Worm (Caenorhabditis elegans) whole organism, early embryonic: ENCODE results near the gene grk-1.

Source experiments
- B0310.2 ChIP-seq: sonication (generic microtip); optimal IDR thresholded peaks from 2 replicates; lab custom pipeline; 2016; ENCODE audit warnings: mild to moderate bottlenecking, missing genetic modification characterization, missing compliant biosample characterization
- F13C5.2 ChIP-seq: sonication (generic microtip); optimal IDR thresholded peaks from 2 replicates; lab custom pipeline; 2017; ENCODE audit warnings: mild to moderate bottlenecking, missing genetic modification characterization, inconsistent platforms, missing compliant biosample characterization
- aly-1 ChIP-seq: sonication (generic microtip); optimal IDR thresholded peaks from 2 replicates; lab custom pipeline; 2016; ENCODE audit warnings: missing genetic modification characterization, missing compliant biosample characterization
- ama-1 ChIP-seq: fragments of 150-350 bp; optimal IDR thresholded peaks from 2 replicates; lab custom pipeline; 2014
- ceh-13 ChIP-seq: fragments of 200-800 bp; sonication (Bioruptor generic); optimal IDR thresholded peaks from 2 replicates; lab custom pipeline; 2018; ENCODE audit warnings: mild to moderate bottlenecking, missing genetic modification characterization, missing compliant biosample characterization
- ceh-36 ChIP-seq: sonication (generic microtip); optimal IDR thresholded peaks from 2 replicates; lab custom pipeline; 2016; ENCODE audit warnings: missing genetic modification characterization, inconsistent platforms, missing compliant biosample characterization
- ets-7 ChIP-seq: sonication (generic microtip); optimal IDR thresholded peaks from 2 replicates; lab custom pipeline; 2016; ENCODE audit warnings: missing genotype, missing genetic modification characterization, missing compliant biosample characterization
- flt-1 ChIP-seq: fragments of 200-800 bp; sonication (Bioruptor generic); IDR thresholded peaks from 2 replicates; pipeline ENCODE4 v1.3.6; 2022; ENCODE audit warnings: missing genetic modification characterization, missing compliant biosample characterization
- hmbx-1 ChIP-seq: sonication (generic microtip); optimal IDR thresholded peaks from 2 replicates; lab custom pipeline; 2016; ENCODE audit warnings: mild to moderate bottlenecking, missing genetic modification characterization, missing compliant biosample characterization
- hmg-4 ChIP-seq: fragments of 200-800 bp; sonication (Bioruptor generic); optimal IDR thresholded peaks from 2 replicates; lab custom pipeline; 2018; ENCODE audit warnings: mild to moderate bottlenecking, missing genetic modification characterization, missing compliant biosample characterization
- hnd-1 ChIP-seq: sonication (generic microtip); optimal IDR thresholded peaks from 2 replicates; lab custom pipeline; 2016; ENCODE audit warnings: missing genetic modification characterization, missing compliant biosample characterization
- pes-1 ChIP-seq: fragments of 200-800 bp; sonication (Bioruptor generic); IDR thresholded peaks from 2 replicates; pipeline ENCODE4 v1.3.6; 2022; ENCODE audit warnings: missing genetic modification reagents, missing genetic modification characterization, missing compliant biosample characterization
- scrt-1 ChIP-seq: fragments of 200-800 bp; sonication (Bioruptor generic); IDR thresholded peaks from 2 replicates; pipeline ENCODE4 v1.3.6; 2022; ENCODE audit warnings: missing genetic modification characterization, missing compliant biosample characterization
- sea-1 ChIP-seq: fragments of 200-800 bp; sonication (Bioruptor generic); conservative IDR thresholded peaks from 2 replicates; pipeline ENCODE4 v1.3.6; 2022; ENCODE audit warnings: missing genetic modification characterization, missing compliant biosample characterization
- tbx-11 ChIP-seq: fragments of 200-800 bp; sonication (Bioruptor generic); IDR thresholded peaks from 2 replicates; pipeline ENCODE4 v1.3.6; 2022; ENCODE audit warnings: missing genetic modification characterization, missing compliant biosample characterization
- tbx-37 ChIP-seq: fragments of 200-800 bp; sonication (Bioruptor generic); conservative IDR thresholded peaks from 2 replicates; pipeline ENCODE4 v1.3.6; 2022; ENCODE audit warnings: missing genetic modification reagents, missing genetic modification characterization, missing compliant biosample characterization
- tra-4 ChIP-seq: sonication (generic microtip); optimal IDR thresholded peaks from 2 replicates; lab custom pipeline; 2017; ENCODE audit warnings: missing genetic modification characterization, missing compliant biosample characterization

The grk-1 gene

ce11 chrX:9988884-9989283, 10.1 kb downstream of the grk-1 start:
- TF ChIP-seq pes-1, result no peak
- no peak for TF ChIP-seq tra-4 (tag; lab: Kevin White, UChicago)
- TF ChIP-seq tbx-37 (GFP tag; lab: Robert Waterston, UW), result no peak
- TF ChIP-seq ceh-36, result no peak
- no peak for TF ChIP-seq flt-1 (GFP tag; lab: Robert Waterston, UW)
- no peak for TF ChIP-seq sea-1 (GFP tag; lab: Robert Waterston, UW)
- no peak for TF ChIP-seq aly-1 (tag; lab: Kevin White, UChicago)
- no peak for TF ChIP-seq tbx-11
- TF ChIP-seq ets-7 (tag; lab: Kevin White, UChicago), result no peak
- no peak for TF ChIP-seq ama-1 (lab: Kevin White, UChicago)
- TF ChIP-seq F13C5.2 (tag; lab: Kevin White, UChicago), result no peak
- TF ChIP-seq hmbx-1 (tag; lab: Kevin White, UChicago), result no peak
- TF ChIP-seq B0310.2 (tag; lab: Kevin White, UChicago), result no peak
- TF ChIP-seq scrt-1 (GFP tag; lab: Robert Waterston, UW), result no peak
- no peak for TF ChIP-seq ceh-13
- no peak for TF ChIP-seq hnd-1 (tag; lab: Kevin White, UChicago)
- TF ChIP-seq hmg-4, result no peak

DNA sequence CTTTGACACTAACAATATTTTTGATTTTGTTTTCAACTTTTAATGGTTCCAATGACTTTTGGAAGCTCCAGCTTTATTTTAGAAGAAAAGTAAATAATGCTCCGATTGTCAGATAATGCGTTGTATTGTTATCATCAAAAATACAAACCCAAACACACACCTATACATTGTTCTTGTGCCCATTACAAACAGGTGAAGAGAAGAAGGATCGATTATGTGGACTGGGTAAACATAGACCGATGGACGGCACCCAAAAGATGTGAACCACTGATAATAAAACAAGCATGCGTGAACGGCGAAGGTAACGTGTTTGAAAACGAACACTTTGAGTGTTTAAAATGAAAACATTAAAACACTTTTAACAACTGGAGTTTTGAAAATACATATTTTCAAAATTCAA, 11.8 kb downstream of the grk-1 start:
- no peak for TF ChIP-seq ama-1 (lab: Kevin White, UChicago)
- TF ChIP-seq hmg-4, result no peak
- TF ChIP-seq tbx-37 (GFP tag; lab: Robert Waterston, UW), result no peak
- no peak for TF ChIP-seq aly-1 (tag; lab: Kevin White, UChicago)
- TF ChIP-seq scrt-1 (GFP tag; lab: Robert Waterston, UW), result no peak

- no peak for TF ChIP-seq ceh-13
- TF ChIP-seq pes-1, result no peak
- no peak for TF ChIP-seq hmg-4
- no peak for TF ChIP-seq tbx-37 (GFP tag; lab: Robert Waterston, UW)
- no peak for TF ChIP-seq F13C5.2 (tag; lab: Kevin White, UChicago)
- TF ChIP-seq sea-1 (GFP tag; lab: Robert Waterston, UW), result no peak
- no peak for TF ChIP-seq hnd-1 (tag; lab: Kevin White, UChicago)
- TF ChIP-seq ceh-36, result no peak
- no peak for TF ChIP-seq tbx-11
- no peak for TF ChIP-seq hmbx-1 (tag; lab: Kevin White, UChicago)
- TF ChIP-seq scrt-1 (GFP tag; lab: Robert Waterston, UW), result no peak
- no peak for TF ChIP-seq ets-7 (tag; lab: Kevin White, UChicago)
These were observed 14.1 kb downstream of the grk-1 start, which contains the start of gene F19C6.5 for ce11 chrX:9984889-9985404. Gene F19C6.5 (minus strand): TSS chrX:9984939.

ce11 chrX:9981259-9981658, 17.7 kb downstream of the grk-1 start:
- TF ChIP-seq aly-1 (tag; lab: Kevin White, UChicago), result no peak
- no peak for TF ChIP-seq B0310.2 (tag; lab: Kevin White, UChicago)
- no peak for TF ChIP-seq ets-7 (tag; lab: Kevin White, UChicago)
- no peak for TF ChIP-seq F13C5.2 (tag; lab: Kevin White, UChicago)
- TF ChIP-seq pes-1, result no peak
- TF ChIP-seq hnd-1 (tag; lab: Kevin White, UChicago), result no peak
- TF ChIP-seq ceh-13, result no peak
- no peak for TF ChIP-seq hmbx-1 (tag; lab: Kevin White, UChicago)
- TF ChIP-seq tbx-37 (GFP tag; lab: Robert Waterston, UW), result no peak
- no peak for TF ChIP-seq hmg-4
- TF ChIP-seq ama-1 (lab: Kevin White, UChicago), result no peak
- no peak for TF ChIP-seq flt-1 (GFP tag; lab: Robert Waterston, UW)
- TF ChIP-seq ceh-36, result no peak
- TF ChIP-seq tbx-11, result no peak
- no peak for TF ChIP-seq sea-1 (GFP tag; lab: Robert Waterston, UW)
- TF ChIP-seq scrt-1 (GFP tag; lab: Robert Waterston, UW), result no peak
- no peak for TF ChIP-seq tra-4 (tag; lab: Kevin White, UChicago)

DNA sequence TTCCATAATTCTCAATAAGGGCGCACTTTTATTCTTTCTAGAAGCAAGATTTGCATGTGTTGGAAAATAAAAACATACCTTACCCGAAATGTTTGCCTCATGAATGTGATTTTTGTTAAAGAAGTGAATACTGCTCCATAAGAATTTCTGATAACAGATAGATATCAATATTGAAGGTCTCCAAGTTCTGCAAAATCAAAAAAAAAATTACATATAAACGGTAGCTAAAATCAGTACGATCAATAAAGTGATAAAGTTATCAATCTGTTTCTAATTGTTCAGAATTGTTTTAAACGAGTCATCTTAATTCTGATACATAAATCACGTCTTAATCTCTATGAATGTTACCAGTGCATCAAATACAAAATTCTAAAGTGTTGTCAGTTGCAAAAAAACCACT, 22.8 kb downstream of the grk-1 start, which contains the start of gene mgl-1:
Gene mgl-1 (minus strand): TSS at position 101 of the 400 bp plus-strand sequence.
- no peak for TF ChIP-seq F13C5.2 (tag; lab: Kevin White, UChicago)

- TF ChIP-seq aly-1 (tag; lab: Kevin White, UChicago) (no peak), F13C5.2 (tag; lab: Kevin White, UChicago) (no peak), hnd-1 (tag; lab: Kevin White, UChicago) (no peak), ceh-36 (no peak), ama-1 (lab: Kevin White, UChicago) (no peak), flt-1 (GFP tag; lab: Robert Waterston, UW) (no peak), ets-7 (tag; lab: Kevin White, UChicago) (no peak), tbx-37 (GFP tag; lab: Robert Waterston, UW) (no peak), pes-1 (no peak), B0310.2 (tag; lab: Kevin White, UChicago) (no peak), tbx-11 (no peak), ceh-13 (no peak), scrt-1 (GFP tag; lab: Robert Waterston, UW) (no peak), tra-4 (tag; lab: Kevin White, UChicago) (no peak), hmg-4 (no peak)
These were observed 33.7 kb downstream of the grk-1 start, which contains the start of gene pssy-1 for ce11 chrX:9965275-9965674. Gene pssy-1 (plus strand): TSS chrX:9965592.

ce11 chrX:9962535-9962934, 36.5 kb downstream of the grk-1 start:
- TF ChIP-seq sea-1 (GFP tag; lab: Robert Waterston, UW), result no peak
- TF ChIP-seq B0310.2 (tag; lab: Kevin White, UChicago), result no peak
- TF ChIP-seq ceh-36, result no peak
- TF ChIP-seq hmg-4, result no peak
- TF ChIP-seq hnd-1 (tag; lab: Kevin White, UChicago), result no peak
- TF ChIP-seq hmbx-1 (tag; lab: Kevin White, UChicago), result no peak
- TF ChIP-seq flt-1 (GFP tag; lab: Robert Waterston, UW), result no peak
- TF ChIP-seq ama-1 (lab: Kevin White, UChicago), result no peak
- no peak for TF ChIP-seq scrt-1 (GFP tag; lab: Robert Waterston, UW)
- TF ChIP-seq pes-1, result no peak
- no peak for TF ChIP-seq F13C5.2 (tag; lab: Kevin White, UChicago)
- no peak for TF ChIP-seq tbx-37 (GFP tag; lab: Robert Waterston, UW)
- TF ChIP-seq ets-7 (tag; lab: Kevin White, UChicago), result no peak
